Fruit fly (Drosophila melanogaster): ENCODE data around the gene nbs.

- no peak for TF ChIP-seq CG7101 (tag; optimal IDR thresholded peaks at IDR 0.05)
- TF ChIP-seq CG1620 (GFP tag; optimal IDR thresholded peaks at IDR 0.05): no peak
- no peak for TF ChIP-seq bab1 (GFP tag; optimal IDR thresholded peaks at IDR 0.05)
These were observed 27.3 kb downstream of the nbs start for dm6 chr3L:9695647-9696046.

Measured in whole organism, adult.